Fruit fly (Drosophila melanogaster) whole organism, pupa: Measurements from ENCODE around the gene PGRP-LD.

Experiments
- CG15710 ChIP-seq: fragments of 200-800 bp; sonication (Bioruptor generic); optimal IDR thresholded peaks from 2 replicates; lab custom pipeline; 2018; ENCODE audit warnings: missing biosample characterization, mild to moderate bottlenecking, missing genetic modification characterization, moderate library complexity
- CG17806 ChIP-seq: fragments of 200-800 bp; sonication (Bioruptor generic); optimal IDR thresholded peaks from 2 replicates; lab custom pipeline; 2018; ENCODE audit warnings: missing biosample characterization, mild to moderate bottlenecking, missing genetic modification characterization, moderate library complexity
- EcR ChIP-seq: fragments of 200-800 bp; sonication (Bioruptor generic); optimal IDR thresholded peaks from 3 replicates; lab custom pipeline; 2019; ENCODE audit warnings: missing biosample characterization, missing genetic modification characterization, mild to moderate bottlenecking, moderate library complexity, missing genetic modification reagents

dm6 chr3L:5751417-5751739 is 28.5 kb upstream of the PGRP-LD start:
- no peak for TF ChIP-seq EcR (GFP tag; lab: Kevin White, UChicago)
- TF ChIP-seq CG15710 (tag; lab: Kevin White, UChicago): no peak
- no peak for TF ChIP-seq CG17806 (tag; lab: Kevin White, UChicago)
